Worm (Caenorhabditis elegans) whole organism, young adult: ENCODE results near the gene C56G2.22.

Source experiments
- B0035.1 ChIP-seq: sonication (generic microtip); optimal IDR thresholded peaks from 2 replicates; lab custom pipeline; 2016; ENCODE audit warnings: missing genetic modification characterization, mild to moderate bottlenecking, missing compliant biosample characterization, missing genotype, missing genetic modification reagents
- C06A6.2 ChIP-seq: fragments of 200-800 bp; sonication (Bioruptor generic); conservative IDR thresholded peaks from 2 replicates; pipeline ENCODE4 v1.3.6; 2022; ENCODE audit warnings: missing genetic modification characterization, missing compliant biosample characterization
- F23B12.7 ChIP-seq: sonication (generic microtip); optimal IDR thresholded peaks from 2 replicates; lab custom pipeline; 2017; ENCODE audit warnings: missing genetic modification characterization, mild to moderate bottlenecking, missing compliant biosample characterization, antibody characterized with exemption, moderate library complexity; ENCODE audit not compliant: insufficient read depth
- lir-1 ChIP-seq: fragments of 200-800 bp; sonication (Bioruptor generic); conservative IDR thresholded peaks from 2 replicates; pipeline ENCODE4 v1.3.6; 2022; ENCODE audit warnings: missing genetic modification reagents, missing genetic modification characterization, missing compliant biosample characterization
- pha-4 ChIP-seq: fragments of 150-350 bp; sonication (generic microtip); optimal IDR thresholded peaks from 2 replicates; lab custom pipeline; 2014; ENCODE audit warnings: missing biosample characterization, missing genetic modification reagents, missing genetic modification characterization
- tbp1 ChIP-seq: fragments of 200-800 bp; sonication (Bioruptor generic); optimal IDR thresholded peaks from 2 replicates; lab custom pipeline; 2018; ENCODE audit warnings: mild to moderate bottlenecking, missing genetic modification characterization, missing compliant biosample characterization

DNA sequence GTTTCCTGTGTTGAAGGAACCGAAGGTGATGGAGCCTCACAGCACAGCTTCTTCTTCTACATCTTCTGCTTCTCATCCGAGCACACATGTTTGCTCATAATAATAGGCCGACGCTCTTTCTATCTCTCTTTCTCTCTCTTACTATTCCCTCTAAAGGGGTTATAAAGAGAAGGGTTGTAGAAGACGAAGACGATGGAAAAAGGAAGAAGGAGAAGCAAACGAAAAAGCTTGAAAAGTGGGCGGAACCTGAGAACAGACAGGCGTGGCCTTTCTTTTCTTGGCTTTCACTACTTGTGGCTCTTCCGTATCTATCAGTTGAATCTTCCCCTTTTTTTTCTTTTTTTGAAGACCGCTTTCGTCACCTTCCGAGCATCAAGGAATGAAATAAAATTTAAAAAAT is 38.4 kb upstream of the C56G2.22 start:
- no peak for TF ChIP-seq pha-4 (tag; lab: Kevin White, UChicago)
- no peak for TF ChIP-seq C06A6.2 (GFP tag; lab: Robert Waterston, UW)
- no peak for TF ChIP-seq lir-1
- no peak for TF ChIP-seq F23B12.7
- no peak for TF ChIP-seq tbp1
- TF ChIP-seq B0035.1 (tag; lab: Kevin White, UChicago) = no peak
